Fruit fly (Drosophila melanogaster): ENCODE results near the gene Pus1.

Pus1 gene

DNA sequence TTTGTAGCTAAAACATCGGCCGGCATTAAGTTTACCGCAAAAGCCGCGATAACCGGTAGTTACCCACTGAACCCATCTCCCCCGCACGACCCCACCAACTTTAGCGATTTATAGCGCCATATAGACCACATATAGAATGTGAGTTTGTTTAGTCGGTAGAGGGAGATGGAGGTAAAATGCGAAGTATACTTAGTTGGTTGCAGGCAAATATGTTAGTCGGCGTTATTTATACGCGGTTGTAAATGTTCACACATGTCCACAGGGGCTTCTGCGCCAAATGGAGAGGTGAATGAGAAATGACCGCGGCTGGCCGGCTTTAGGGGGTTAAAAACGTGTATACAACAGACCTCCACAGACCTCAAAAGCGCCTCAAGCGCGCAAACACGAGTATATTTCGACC lies 46.8 kb downstream of the Pus1 start:
- TF ChIP-seq CG12942 (GFP tag; optimal IDR thresholded peaks at IDR 0.05) = no peak
- peak; percentile 20 for TF ChIP-seq schlank (tag; optimal IDR thresholded peaks at IDR 0.05)
- peak; percentile 23 for TF ChIP-seq Ets65A (GFP tag)
- TF ChIP-seq CG14050 (GFP tag; IDR thresholded peaks at IDR 0.05) = no peak
- TF ChIP-seq CG4707 (GFP tag; optimal IDR thresholded peaks at IDR 0.05) = no peak
- peak; percentile 14 for TF ChIP-seq cwo (GFP tag; optimal IDR thresholded peaks at IDR 0.05)
- no peak for TF ChIP-seq CG14441 (GFP tag; IDR thresholded peaks at IDR 0.05)
- peak; percentile 34 for TF ChIP-seq sens (GFP tag)
- TF ChIP-seq Rfx (GFP tag; IDR thresholded peaks at IDR 0.05) = 0 out of 2 replicates have a peak, but pooled peaks have one; percentile 19
- peak; percentile 40; the same call in 1 of the 3 replicates for TF ChIP-seq CG6175 (GFP tag; IDR thresholded peaks at IDR 0.05)
- 0 out of 2 replicates have a peak, but pooled peaks have one; percentile 4 for TF ChIP-seq lmd (GFP tag; IDR thresholded peaks at IDR 0.05)
- TF ChIP-seq Med (GFP tag) = peak; percentile 62
- TF ChIP-seq CG12769 (tag; optimal IDR thresholded peaks at IDR 0.05) = peak; percentile 18
- TF ChIP-seq mld (GFP tag; IDR thresholded peaks at IDR 0.05; ENCODE audit: partially characterized antibody) = no peak
- TF ChIP-seq vvl (GFP tag; IDR thresholded peaks at IDR 0.05) = 0 out of 2 replicates have a peak, but pooled peaks have one; percentile 51
- TF ChIP-seq zfh2 (GFP tag; optimal IDR thresholded peaks at IDR 0.05) = no peak
- TF ChIP-seq chn (GFP tag; optimal IDR thresholded peaks at IDR 0.05) = no peak
- peak; percentile 51 for TF ChIP-seq CG13894 (tag; optimal IDR thresholded peaks at IDR 0.05)
- peak; percentile 22; the same call in 1 of the 2 replicates for TF ChIP-seq CG32532 (GFP tag; IDR thresholded peaks at IDR 0.05)
- TF ChIP-seq ranshi (GFP tag; IDR thresholded peaks at IDR 0.05) = 0 out of 2 replicates have a peak, but pooled peaks have one; percentile 11
- no peak for TF ChIP-seq Stat92E (GFP tag; optimal IDR thresholded peaks at IDR 0.05)
- TF ChIP-seq sug (tag; optimal IDR thresholded peaks at IDR 0.05) = peak; percentile 22

DNA sequence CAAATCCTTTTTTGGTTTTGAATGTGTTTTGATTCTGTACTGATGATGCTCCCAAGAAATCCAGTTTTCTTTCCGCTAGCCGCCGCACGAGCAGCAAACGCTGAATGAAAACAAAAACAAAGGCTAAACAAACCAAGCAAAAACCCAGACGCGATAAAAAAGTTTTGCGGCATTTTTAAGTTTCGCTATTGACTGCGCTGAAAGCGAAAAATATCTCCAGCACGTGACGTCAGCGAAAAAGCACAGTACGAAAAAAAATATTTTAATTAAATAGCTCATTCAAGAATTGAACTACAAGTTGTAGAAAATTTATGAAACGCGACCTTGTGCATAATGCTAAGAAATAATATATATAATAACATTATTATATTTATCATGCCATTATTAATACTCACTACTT lies 47.5 kb downstream of the Pus1 start:
- TF ChIP-seq Drgx (GFP tag; IDR thresholded peaks at IDR 0.05) (0 out of 2 replicates have a peak, but pooled peaks have one; percentile 8), CG8281 (tag; optimal IDR thresholded peaks at IDR 0.05) (no peak)

DNA sequence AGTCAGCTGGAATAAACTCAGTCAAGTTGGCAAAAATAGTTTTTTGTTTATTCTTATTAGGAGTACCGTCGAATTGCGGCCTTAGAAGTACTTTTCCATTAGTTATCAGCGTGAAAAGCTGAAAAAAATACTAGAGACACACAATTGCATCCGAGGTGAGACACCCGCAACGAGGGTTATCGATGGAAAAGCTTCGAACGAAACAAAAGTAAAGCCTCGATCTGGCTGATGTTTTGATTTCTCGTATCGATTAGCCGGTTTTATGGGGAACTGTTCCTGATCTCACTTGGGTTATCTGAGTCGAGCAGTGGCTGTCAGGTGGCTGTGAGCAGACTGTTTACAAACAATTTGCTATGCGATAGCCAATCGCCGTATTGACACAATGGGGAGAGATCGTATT lies 48.8 kb downstream of the Pus1 start:
- TF ChIP-seq grn (GFP tag; optimal IDR thresholded peaks at IDR 0.05) (peak; percentile 28), insv (GFP tag; optimal IDR thresholded peaks at IDR 0.05) (peak in 1 of 2 experiments; percentile 66), Lim3 (GFP tag; IDR thresholded peaks at IDR 0.05) (no peak), CG11504 (tag; optimal IDR thresholded peaks at IDR 0.05) (no peak)

DNA sequence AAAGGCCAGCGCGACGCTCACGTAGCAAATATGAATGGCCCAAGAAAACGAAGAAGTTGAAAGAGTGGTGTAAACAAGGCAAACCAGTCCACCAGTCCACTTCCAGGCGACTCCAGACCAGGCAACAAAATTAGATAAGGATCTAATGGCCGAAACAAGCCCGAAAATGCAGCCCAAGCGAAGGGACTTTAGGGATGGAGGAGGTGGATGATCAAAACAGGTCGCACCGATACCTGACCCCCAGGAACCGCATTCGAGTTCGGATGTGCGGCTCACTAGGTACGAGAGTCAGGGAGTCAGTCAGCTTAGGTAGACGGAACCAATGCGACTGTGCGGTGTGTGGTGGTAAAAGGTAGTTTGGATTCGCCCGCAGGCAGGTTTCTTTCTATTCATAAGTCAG lies 49.3 kb downstream of the Pus1 start:
- TF ChIP-seq kni (GFP tag; optimal IDR thresholded peaks at IDR 0.05) (peak; percentile 94), CG2199 (GFP tag; IDR thresholded peaks at IDR 0.05) (peak; percentile 54; the same call in 1 of the 3 replicates), C15 (GFP tag; IDR thresholded peaks at IDR 0.05) (no peak), otp (GFP tag; IDR thresholded peaks at IDR 0.05) (no peak), zfh2 (GFP tag; optimal IDR thresholded peaks at IDR 0.05) (no peak), D (optimal IDR thresholded peaks at IDR 0.05) (peak; percentile 25), D (GFP tag; optimal IDR thresholded peaks at IDR 0.05) (no peak), Lpt (GFP tag; optimal IDR thresholded peaks at IDR 0.05) (peak; percentile 23), phol (tag; optimal IDR thresholded peaks at IDR 0.05) (no peak), grn (GFP tag; optimal IDR thresholded peaks at IDR 0.05) (peak; percentile 90), Stat92E (GFP tag; optimal IDR thresholded peaks at IDR 0.05) (peak in 1 of 3 experiments; percentile 89), vfl (GFP tag; optimal IDR thresholded peaks at IDR 0.05) (peak; percentile 26), pros (GFP tag; optimal IDR thresholded peaks at IDR 0.05) (peak; percentile 61), CG15479 (GFP tag; optimal IDR thresholded peaks at IDR 0.05) (peak; percentile 3), zfh1 (GFP tag; IDR thresholded peaks at IDR 0.05) (0 out of 3 replicates have a peak, but pooled peaks have one; percentile 6), crol (GFP tag; IDR thresholded peaks at IDR 0.05) (0 out of 2 replicates have a peak, but pooled peaks have one; percentile 29), tll (GFP tag; optimal IDR thresholded peaks at IDR 0.05) (peak in 1 of 2 experiments; percentile 99), ssp (GFP tag; IDR thresholded peaks at IDR 0.05) (no peak), Med (GFP tag) (peak; percentile 61), cad (GFP tag; optimal IDR thresholded peaks at IDR 0.05) (peak; percentile 27), Ets65A (GFP tag) (peak; percentile 28)

Measured in whole organism, embryonic.